Worm (Caenorhabditis elegans) whole organism, L2 larva: ENCODE measurements around the gene F43C11.8.

Experiments used
- C34F6.9 ChIP-seq: fragments of 150-350 bp; optimal IDR thresholded peaks from 2 replicates; lab custom pipeline; 2014; ENCODE audit warnings: missing biosample characterization, missing genetic modification characterization
- Y55F3AM.14 ChIP-seq: fragments of 200-800 bp; sonication (Bioruptor generic); optimal IDR thresholded peaks from 2 replicates; lab custom pipeline; 2018; ENCODE audit warnings: mild to moderate bottlenecking, missing genetic modification characterization, missing compliant biosample characterization
- ZK546.5 ChIP-seq: sonication (generic microtip); optimal IDR thresholded peaks from 2 replicates; lab custom pipeline; 2017; ENCODE audit warnings: missing biosample characterization, missing genetic modification characterization
- ama-1 ChIP-seq: fragments of 150-350 bp; optimal IDR thresholded peaks from 2 replicates; lab custom pipeline; 2018; ENCODE audit warnings: inconsistent platforms
- ceh-16 ChIP-seq: fragments of 150-350 bp; optimal IDR thresholded peaks from 2 replicates; lab custom pipeline; 2014; ENCODE audit warnings: missing biosample characterization, missing genetic modification characterization
- ceh-82 ChIP-seq: fragments of 150-350 bp; optimal IDR thresholded peaks from 2 replicates; lab custom pipeline; 2014; ENCODE audit warnings: missing biosample characterization, missing genetic modification characterization
- crh-2 ChIP-seq: sonication (generic microtip); optimal IDR thresholded peaks from 2 replicates; lab custom pipeline; 2017; ENCODE audit warnings: missing biosample characterization, missing genetic modification characterization
- dmd-4 ChIP-seq: sonication (generic microtip); optimal IDR thresholded peaks from 2 replicates; lab custom pipeline; 2017; ENCODE audit warnings: missing biosample characterization, missing genetic modification characterization
- elt-1 ChIP-seq: fragments of 150-350 bp; optimal IDR thresholded peaks from 2 replicates; lab custom pipeline; 2014; ENCODE audit warnings: missing biosample characterization, missing genetic modification characterization
- elt-3 ChIP-seq: sonication (generic microtip); optimal IDR thresholded peaks from 2 replicates; lab custom pipeline; 2017; ENCODE audit warnings: missing biosample characterization, missing genetic modification characterization
- gmeb-1 ChIP-seq: fragments of 150-350 bp; optimal IDR thresholded peaks from 2 replicates; lab custom pipeline; 2014; ENCODE audit warnings: missing biosample characterization, missing genetic modification characterization
- lin-13 ChIP-seq: fragments of 150-350 bp; optimal IDR thresholded peaks from 2 replicates; lab custom pipeline; 2014; ENCODE audit warnings: missing biosample characterization, missing genetic modification reagents, missing genetic modification characterization
- lsy-2 ChIP-seq, 2 experiments: fragments of 150-350 bp in 1 of 2; sonication (generic microtip) in 1 of 2; optimal IDR thresholded peaks; 2 replicates each; lab custom pipeline; 2014 to 2017; ENCODE audit warnings: missing biosample characterization in 2 of 2, missing genetic modification characterization in 2 of 2
- mab-5 ChIP-seq: fragments of 150-350 bp; optimal IDR thresholded peaks from 2 replicates; lab custom pipeline; 2014; ENCODE audit warnings: missing biosample characterization, missing genetic modification characterization
- mbf-1 ChIP-seq: sonication (generic microtip); optimal IDR thresholded peaks from 2 replicates; lab custom pipeline; 2017; ENCODE audit warnings: missing biosample characterization, missing genetic modification characterization
- nhr-10 ChIP-seq: sonication (generic microtip); optimal IDR thresholded peaks from 2 replicates; lab custom pipeline; 2017; ENCODE audit warnings: missing biosample characterization, missing genetic modification characterization
- nhr-21 ChIP-seq: fragments of 150-350 bp; optimal IDR thresholded peaks from 2 replicates; lab custom pipeline; 2014; ENCODE audit warnings: missing biosample characterization, missing genetic modification characterization
- nhr-237 ChIP-seq: fragments of 150-350 bp; optimal IDR thresholded peaks from 2 replicates; lab custom pipeline; 2014; ENCODE audit warnings: missing biosample characterization, missing genetic modification characterization
- nhr-77 ChIP-seq: fragments of 150-350 bp; optimal IDR thresholded peaks from 2 replicates; lab custom pipeline; 2014; ENCODE audit warnings: missing biosample characterization, missing genetic modification characterization
- sma-3 ChIP-seq: sonication (generic microtip); optimal IDR thresholded peaks from 2 replicates; lab custom pipeline; 2016; ENCODE audit warnings: missing genetic modification reagents, missing genetic modification characterization, missing compliant biosample characterization
- unc-55 ChIP-seq: fragments of 150-350 bp; sonication (generic microtip); optimal IDR thresholded peaks from 3 replicates; lab custom pipeline; 2014; ENCODE audit warnings: missing biosample characterization, missing genetic modification reagents, missing genetic modification characterization
- ztf-1 ChIP-seq: fragments of 200-800 bp; sonication (Bioruptor generic); conservative IDR thresholded peaks from 2 replicates; pipeline ENCODE4 v1.3.6; 2022; ENCODE audit warnings: missing genetic modification characterization, missing compliant biosample characterization
- ztf-11 ChIP-seq: sonication (generic microtip); optimal IDR thresholded peaks from 2 replicates; lab custom pipeline; 2017; ENCODE audit warnings: missing biosample characterization, missing genetic modification characterization
- ztf-4 ChIP-seq: fragments of 150-350 bp; optimal IDR thresholded peaks from 2 replicates; lab custom pipeline; 2014; ENCODE audit warnings: missing biosample characterization, missing genetic modification characterization

Gene F43C11.8

ce11 chrII:2379673-2380072 is 47.4 kb downstream of the F43C11.8 start:
- TF ChIP-seq mab-5 (tag; lab: Kevin White, UChicago) = no peak
- TF ChIP-seq ceh-82 (tag; lab: Kevin White, UChicago) = no peak
- TF ChIP-seq unc-55 (GFP tag; lab: Kevin White, UChicago) = no peak
- TF ChIP-seq sma-3 (GFP tag; lab: Kevin White, UChicago) = no peak
- TF ChIP-seq nhr-21 = no peak

DNA sequence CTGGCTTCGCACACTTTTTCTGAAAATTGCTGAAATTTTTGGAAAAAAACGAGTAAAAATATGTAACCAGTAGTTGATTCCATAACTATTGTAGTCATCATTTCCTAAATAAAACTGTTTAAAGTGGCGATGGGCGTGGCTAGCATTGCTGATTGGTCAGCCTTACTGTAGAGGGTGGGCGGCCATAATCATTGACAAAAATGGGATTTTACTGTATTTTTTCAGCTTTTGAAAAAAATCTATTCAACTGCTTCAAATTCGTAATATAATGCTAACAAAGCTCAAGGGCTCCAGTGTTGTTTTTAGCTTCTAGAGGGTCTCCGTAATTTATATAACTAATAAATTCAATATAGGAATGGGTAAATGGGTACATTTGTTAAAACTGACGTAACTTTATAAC is 47.9 kb downstream of the F43C11.8 start, which contains the start of gene F16G10.7:
Gene F16G10.7 (minus strand): TSS at position 101 of the 400 bp plus-strand sequence.
- no peak for TF ChIP-seq crh-2
- TF ChIP-seq nhr-77 (tag; lab: Kevin White, UChicago) = no peak
- TF ChIP-seq ZK546.5 = no peak
- no peak for TF ChIP-seq lsy-2 (tag; optimal IDR thresholded peaks at IDR 0.05; lab: Kevin White, UChicago)
- no peak for TF ChIP-seq ztf-4 (tag; lab: Kevin White, UChicago)
- no peak for TF ChIP-seq lin-13 (GFP tag; lab: Kevin White, UChicago)
- no peak for TF ChIP-seq nhr-21
- no peak for TF ChIP-seq nhr-10 (tag; lab: Kevin White, UChicago)
- no peak for TF ChIP-seq ztf-11 (tag; lab: Kevin White, UChicago)
- no peak for TF ChIP-seq mbf-1
- TF ChIP-seq Y55F3AM.14 (GFP tag; lab: Kevin White, UChicago) = no peak
- TF ChIP-seq, all 48 proteins: peak for 0

DNA sequence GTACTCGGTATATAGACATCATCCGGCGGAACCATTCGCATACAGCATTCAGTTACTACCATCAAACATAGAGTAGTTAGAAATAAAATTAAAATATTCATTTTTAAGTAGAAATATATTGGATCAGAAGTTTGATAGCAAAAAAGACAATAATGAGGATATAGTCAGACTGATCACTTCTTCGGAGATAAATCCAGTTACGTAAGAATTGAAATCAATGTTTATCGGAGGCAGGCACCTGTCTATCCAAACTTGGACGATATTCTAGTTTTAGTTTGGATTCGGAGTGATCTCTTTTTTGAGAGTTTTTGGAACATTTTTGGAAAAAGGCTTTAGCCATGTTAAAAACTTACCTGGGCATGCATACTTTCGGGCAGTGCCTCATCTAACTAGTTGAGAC is 51.0 kb downstream of the F43C11.8 start, which contains the start of gene F16G10.8:
Gene F16G10.8 (minus strand): TSS at position 101 of the 400 bp plus-strand sequence.
- TF ChIP-seq nhr-237 (no peak), C34F6.9 (tag; lab: Kevin White, UChicago) (no peak), ceh-16 (tag; lab: Kevin White, UChicago) (no peak), unc-55 (GFP tag; lab: Kevin White, UChicago) (no peak), elt-1 (tag; lab: Kevin White, UChicago) (no peak), gmeb-1 (tag; lab: Kevin White, UChicago) (no peak), ztf-11 (tag; lab: Kevin White, UChicago) (no peak), ama-1 (lab: Kevin White, UChicago) (no peak), ztf-1 (GFP tag; lab: Robert Waterston, UW) (no peak), elt-3 (tag; lab: Kevin White, UChicago) (no peak), dmd-4 (tag; lab: Kevin White, UChicago) (no peak), ztf-4 (tag; lab: Kevin White, UChicago) (no peak)
